Fruit fly (Drosophila melanogaster) whole organism, prepupa: ENCODE measurements around the gene fzo.

Experiments
- Blimp-1 ChIP-seq: fragments of 200-800 bp; sonication (Bioruptor generic); optimal IDR thresholded peaks from 3 replicates; lab custom pipeline; 2017; ENCODE audit warnings: missing biosample characterization, missing genetic modification characterization, mild to moderate bottlenecking, moderate library complexity, missing genetic modification reagents
- CG10631 ChIP-seq: fragments of 200-800 bp; sonication (Bioruptor generic); optimal IDR thresholded peaks from 2 replicates; lab custom pipeline; 2016; ENCODE audit warnings: missing biosample characterization, missing genetic modification characterization
- CG11902 ChIP-seq: fragments of 200-800 bp; sonication (Bioruptor generic); optimal IDR thresholded peaks from 3 replicates; lab custom pipeline; 2016; ENCODE audit warnings: missing biosample characterization, missing genetic modification characterization
- CG16779 ChIP-seq: fragments of 200-800 bp; sonication (Bioruptor generic); optimal IDR thresholded peaks from 3 replicates; lab custom pipeline; 2017; ENCODE audit warnings: missing biosample characterization, mild to moderate bottlenecking, missing genetic modification characterization
- CG3032 ChIP-seq: fragments of 200-800 bp; optimal IDR thresholded peaks from 2 replicates; lab custom pipeline; 2019; ENCODE audit warnings: missing biosample characterization, mild to moderate bottlenecking, missing genetic modification characterization, moderate library complexity
- CG31627 ChIP-seq: fragments of 200-800 bp; sonication (Bioruptor generic); optimal IDR thresholded peaks from 3 replicates; lab custom pipeline; 2016; ENCODE audit warnings: missing biosample characterization, missing genetic modification characterization
- CG32006 ChIP-seq: fragments of 200-800 bp; sonication (Bioruptor generic); optimal IDR thresholded peaks from 3 replicates; lab custom pipeline; 2017; ENCODE audit warnings: missing biosample characterization, mild to moderate bottlenecking, missing genetic modification characterization
- CG34406 ChIP-seq: fragments of 200-800 bp; sonication (Bioruptor generic); optimal IDR thresholded peaks from 3 replicates; lab custom pipeline; 2016; ENCODE audit warnings: missing biosample characterization, missing genetic modification characterization
- CG6163 ChIP-seq: fragments of 200-800 bp; sonication (Bioruptor generic); IDR thresholded peaks from 3 replicates; pipeline ENCODE4 v1.3.6; 2022; ENCODE audit warnings: missing biosample characterization, missing genetic modification characterization
- CG6792 ChIP-seq: fragments of 200-800 bp; sonication (Bioruptor generic); optimal IDR thresholded peaks from 3 replicates; lab custom pipeline; 2016; ENCODE audit warnings: missing biosample characterization, missing genetic modification characterization
- CG7368 ChIP-seq: fragments of 200-800 bp; sonication (Bioruptor generic); optimal IDR thresholded peaks from 3 replicates; lab custom pipeline; 2016; ENCODE audit warnings: missing biosample characterization, missing genetic modification characterization
- CG8319 ChIP-seq: fragments of 200-800 bp; sonication (Bioruptor generic); optimal IDR thresholded peaks from 3 replicates; lab custom pipeline; 2016; ENCODE audit warnings: missing biosample characterization, missing genetic modification characterization
- CG9139 ChIP-seq: fragments of 200-800 bp; sonication (Bioruptor generic); optimal IDR thresholded peaks from 3 replicates; lab custom pipeline; 2017; ENCODE audit warnings: missing biosample characterization, mild to moderate bottlenecking, missing genetic modification characterization
- Eip78C ChIP-seq: fragments of 200-800 bp; sonication (Bioruptor generic); peaks from one replicate; lab custom pipeline; 2016; ENCODE audit warnings: missing biosample characterization, missing genetic modification characterization
- Eip93F ChIP-seq: fragments of 200-800 bp; sonication (Bioruptor generic); optimal IDR thresholded peaks from 2 replicates; lab custom pipeline; 2016; ENCODE audit warnings: missing biosample characterization, mild to moderate bottlenecking, missing genetic modification characterization
- Ets96B ChIP-seq: fragments of 200-800 bp; optimal IDR thresholded peaks from 2 replicates; lab custom pipeline; 2019; ENCODE audit warnings: missing biosample characterization, mild to moderate bottlenecking, missing genetic modification characterization, moderate library complexity
- Hr4 ChIP-seq: fragments of 200-800 bp; sonication (Bioruptor generic); optimal IDR thresholded peaks from 3 replicates; lab custom pipeline; 2016; ENCODE audit warnings: missing biosample characterization, missing genetic modification characterization
- Lpt ChIP-seq: fragments of 200-800 bp; sonication (Bioruptor generic); optimal IDR thresholded peaks from 3 replicates; lab custom pipeline; 2016; ENCODE audit warnings: missing biosample characterization, missing genetic modification characterization
- OdsH ChIP-seq: fragments of 200-800 bp; sonication (Bioruptor generic); optimal IDR thresholded peaks from 3 replicates; lab custom pipeline; 2016; ENCODE audit warnings: missing biosample characterization, missing genetic modification characterization
- Smox ChIP-seq: fragments of 200-800 bp; sonication (Bioruptor generic); optimal IDR thresholded peaks from 3 replicates; lab custom pipeline; 2016; ENCODE audit warnings: missing biosample characterization, missing genetic modification characterization
- achi ChIP-seq: fragments of 200-800 bp; sonication (Bioruptor generic); optimal IDR thresholded peaks from 3 replicates; lab custom pipeline; 2016; ENCODE audit warnings: missing biosample characterization, missing genetic modification characterization
- acj6 ChIP-seq: fragments of 200-800 bp; sonication (Bioruptor generic); optimal IDR thresholded peaks from 3 replicates; lab custom pipeline; 2016; ENCODE audit warnings: missing biosample characterization, missing genetic modification characterization
- dac ChIP-seq: fragments of 200-800 bp; sonication (Bioruptor generic); optimal IDR thresholded peaks from 2 replicates; lab custom pipeline; 2017; ENCODE audit warnings: missing biosample characterization, mild to moderate bottlenecking, missing genetic modification characterization
- dsx ChIP-seq: fragments of 200-800 bp; optimal IDR thresholded peaks from 3 replicates; lab custom pipeline; 2019; ENCODE audit warnings: missing biosample characterization, mild to moderate bottlenecking, missing genetic modification characterization, moderate library complexity; ENCODE audit not compliant: poor library complexity, severe bottlenecking
- eg ChIP-seq: fragments of 200-800 bp; sonication (Bioruptor generic); IDR thresholded peaks from 3 replicates; pipeline ENCODE4 v1.3.6; 2022; ENCODE audit warnings: missing biosample characterization, missing genetic modification characterization
- fd59A ChIP-seq: fragments of 200-800 bp; sonication (Bioruptor generic); optimal IDR thresholded peaks from 2 replicates; lab custom pipeline; 2017; ENCODE audit warnings: missing biosample characterization, mild to moderate bottlenecking, missing genetic modification characterization, missing genetic modification reagents
- fd85E ChIP-seq: fragments of 200-800 bp; sonication (Bioruptor generic); optimal IDR thresholded peaks from 3 replicates; lab custom pipeline; 2016; ENCODE audit warnings: missing biosample characterization, missing genetic modification characterization
- fkh ChIP-seq: fragments of 200-800 bp; sonication (Bioruptor generic); optimal IDR thresholded peaks from 3 replicates; lab custom pipeline; 2017; ENCODE audit warnings: missing biosample characterization, mild to moderate bottlenecking, missing genetic modification characterization, moderate library complexity
- lz ChIP-seq: fragments of 200-800 bp; sonication (Bioruptor generic); optimal IDR thresholded peaks from 3 replicates; lab custom pipeline; 2016; ENCODE audit warnings: missing biosample characterization, missing genetic modification characterization
- net ChIP-seq: fragments of 200-800 bp; sonication (Bioruptor generic); optimal IDR thresholded peaks from 3 replicates; lab custom pipeline; 2016; ENCODE audit warnings: missing biosample characterization, missing genetic modification characterization
- pdm3 ChIP-seq: fragments of 200-800 bp; sonication (Bioruptor generic); optimal IDR thresholded peaks from 3 replicates; lab custom pipeline; 2016; ENCODE audit warnings: missing biosample characterization, missing genetic modification characterization
- salr ChIP-seq, 2 experiments: fragments of 200-800 bp; sonication (Bioruptor generic); optimal IDR thresholded peaks; 3 replicates each; lab custom pipeline; 2016 to 2018; ENCODE audit warnings: missing biosample characterization in 2 of 2, missing genetic modification characterization in 2 of 2, mild to moderate bottlenecking in 1 of 2
- spab ChIP-seq: fragments of 200-800 bp; sonication (Bioruptor generic); optimal IDR thresholded peaks from 2 replicates; lab custom pipeline; 2017; ENCODE audit warnings: missing biosample characterization, mild to moderate bottlenecking, missing genetic modification characterization, missing genetic modification reagents
- svp ChIP-seq: fragments of 200-800 bp; sonication (Bioruptor generic); peaks from one replicate; lab custom pipeline; 2016; ENCODE audit warnings: missing biosample characterization, missing genetic modification characterization
- vri ChIP-seq: fragments of 200-800 bp; sonication (Bioruptor generic); optimal IDR thresholded peaks from 3 replicates; lab custom pipeline; 2016; ENCODE audit warnings: missing biosample characterization, mild to moderate bottlenecking, missing genetic modification characterization

Gene fzo

DNA sequence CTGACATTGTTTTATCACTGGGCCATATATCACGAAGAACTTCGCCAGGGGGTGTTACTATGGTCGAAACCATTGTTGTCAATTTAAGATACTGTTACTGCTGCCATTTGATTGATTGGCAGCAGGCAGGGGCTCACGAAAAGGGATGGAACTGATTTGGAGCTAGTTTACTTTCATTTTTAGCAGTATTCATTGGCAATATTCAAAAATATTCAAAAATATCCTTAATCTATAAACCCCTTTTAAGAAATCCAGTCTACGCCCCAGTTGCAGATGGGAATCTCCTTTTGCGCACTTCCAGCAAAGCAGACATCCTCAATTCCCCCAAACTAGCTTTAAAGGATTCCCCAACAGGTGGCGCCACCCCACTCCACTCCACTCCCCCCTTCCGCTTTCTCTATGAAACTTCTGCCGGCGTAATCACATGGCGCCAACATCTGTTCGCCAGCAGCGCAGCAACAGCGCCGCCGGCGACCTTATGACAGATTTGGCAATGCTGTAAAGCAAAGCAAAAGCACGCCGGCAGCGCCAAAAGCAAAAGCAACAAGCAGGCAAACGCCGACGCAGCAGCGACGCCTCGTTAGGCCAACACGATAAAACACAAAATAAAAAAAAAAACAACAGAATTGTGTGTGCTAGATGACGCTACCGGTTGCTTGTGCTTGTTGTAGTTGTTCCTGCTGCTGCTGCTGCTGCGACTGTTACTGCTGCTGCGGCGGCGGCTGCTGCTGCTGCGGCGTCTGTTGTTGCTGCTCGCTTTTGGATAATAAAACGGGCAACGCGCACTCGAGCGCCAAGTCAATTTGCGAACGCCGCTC lies 36.1 kb downstream of the fzo start, which contains the start of gene Irk1:
Irk1 (plus strand) TSS at position 811 of the 818 bp plus-strand sequence.
- TF ChIP-seq eg (GFP tag; lab: Robert Waterston, UW) (peak; percentile 11; the same call in 1 of the 3 replicates), CG6163 (0 out of 3 replicates have a peak, but pooled peaks have one; percentile 14), CG11902 (GFP tag; lab: Kevin White, UChicago) (no peak)

DNA sequence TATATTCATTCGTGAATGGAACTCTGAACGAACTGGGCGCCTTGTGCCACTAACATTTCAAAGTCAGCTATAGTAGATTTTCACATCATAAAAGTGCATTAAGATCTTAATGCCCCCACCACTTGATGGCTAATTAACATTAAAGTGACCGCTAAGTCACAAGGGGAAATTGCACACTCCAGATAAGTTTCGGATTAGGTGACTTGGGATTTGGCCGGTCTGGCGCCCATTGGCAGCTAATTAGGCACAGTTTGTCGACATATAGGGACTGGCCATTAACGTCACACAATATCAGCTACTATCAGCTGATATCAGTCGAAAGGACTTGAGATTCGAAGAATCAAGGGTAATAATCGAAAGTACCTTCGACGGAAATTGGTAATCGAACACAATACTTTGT lies 39.2 kb downstream of the fzo start:
- TF ChIP-seq CG8319 (GFP tag; lab: Kevin White, UChicago) = no peak
- no peak for TF ChIP-seq Ets96B (tag; lab: Kevin White, UChicago)
- no peak for TF ChIP-seq spab (GFP tag; lab: Kevin White, UChicago)
- no peak for TF ChIP-seq CG32006
- TF ChIP-seq acj6 = no peak
- no peak for TF ChIP-seq CG10631
- no peak for TF ChIP-seq net (GFP tag; lab: Kevin White, UChicago)
- TF ChIP-seq CG6163 = no peak
- no peak for TF ChIP-seq Smox (GFP tag; lab: Kevin White, UChicago)
- TF ChIP-seq fd85E (GFP tag; lab: Kevin White, UChicago) = no peak
- TF ChIP-seq Blimp-1 (GFP tag; lab: Kevin White, UChicago) = no peak
- no peak for TF ChIP-seq CG9139
- TF ChIP-seq svp = no peak
- no peak for TF ChIP-seq vri (GFP tag; lab: Kevin White, UChicago)
- TF ChIP-seq fd59A (GFP tag; lab: Kevin White, UChicago) = no peak
- TF ChIP-seq pdm3 (GFP tag; lab: Kevin White, UChicago) = no peak
- TF ChIP-seq, all 60 proteins: peak for 0

DNA sequence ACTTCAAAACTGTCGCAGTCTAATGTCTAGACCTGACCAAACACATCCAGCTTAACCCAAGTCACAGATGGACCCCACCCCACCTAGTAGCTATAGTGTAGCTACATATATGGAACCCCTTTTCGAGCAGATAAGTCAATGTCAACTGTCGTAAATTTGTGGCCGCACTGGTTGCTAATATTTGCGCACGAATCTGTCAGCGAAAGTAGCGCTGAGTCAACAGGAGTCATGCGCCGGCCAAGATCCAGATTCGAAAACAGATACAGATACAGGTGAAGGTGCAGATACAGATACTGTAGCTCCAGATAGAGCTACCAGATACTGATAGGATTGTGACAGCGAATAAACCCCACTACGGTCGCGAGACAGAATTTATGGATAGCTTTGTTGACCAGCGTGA lies 39.7 kb downstream of the fzo start:
- TF ChIP-seq CG16779 (no peak), CG10631 (no peak), lz (no peak), fkh (GFP tag; lab: Kevin White, UChicago) (peak; percentile 20), dac (GFP tag; lab: Kevin White, UChicago) (no peak), salr (GFP tag; optimal IDR thresholded peaks at IDR 0.05; lab: Kevin White, UChicago) (no peak), Smox (GFP tag; lab: Kevin White, UChicago) (no peak), CG9139 (no peak), CG6163 (0 out of 3 replicates have a peak, but pooled peaks have one; percentile 9), Eip93F (GFP tag; lab: Kevin White, UChicago) (no peak), Eip78C (GFP tag; lab: Kevin White, UChicago) (peak; percentile 43), CG6792 (GFP tag; lab: Kevin White, UChicago) (no peak), CG3032 (tag; lab: Kevin White, UChicago) (no peak), Hr4 (no peak), achi (GFP tag; lab: Kevin White, UChicago) (no peak), CG31627 (GFP tag; lab: Kevin White, UChicago) (no peak), CG34406 (GFP tag; lab: Kevin White, UChicago) (no peak), OdsH (GFP tag; lab: Kevin White, UChicago) (no peak), dsx (GFP tag; lab: Kevin White, UChicago) (no peak), vri (GFP tag; lab: Kevin White, UChicago) (no peak), Lpt (GFP tag; lab: Kevin White, UChicago) (no peak), CG7368 (GFP tag; lab: Kevin White, UChicago) (no peak), Blimp-1 (GFP tag; lab: Kevin White, UChicago) (no peak), eg (GFP tag; lab: Robert Waterston, UW) (no peak)
- TF ChIP-seq, all 60 proteins: peak for 3
